Worm (Caenorhabditis elegans) whole organism, young adult: Measurements from ENCODE around the gene Y42H9AR.4.

Experiments
- F23B12.7 ChIP-seq: sonication (generic microtip); optimal IDR thresholded peaks from 2 replicates; lab custom pipeline; 2017; ENCODE audit warnings: missing genetic modification characterization, mild to moderate bottlenecking, missing compliant biosample characterization, antibody characterized with exemption, moderate library complexity; ENCODE audit not compliant: insufficient read depth
- F33H1.4 ChIP-seq: fragments of 200-800 bp; sonication (Bioruptor generic); IDR thresholded peaks from 2 replicates; pipeline ENCODE4 v1.3.6; 2022; ENCODE audit warnings: missing genetic modification reagents, missing genetic modification characterization, missing compliant biosample characterization
- F49E8.2 ChIP-seq: sonication (generic microtip); optimal IDR thresholded peaks from 3 replicates; lab custom pipeline; 2017; ENCODE audit warnings: missing genetic modification characterization, mild to moderate bottlenecking, missing compliant biosample characterization, antibody characterized with exemption, moderate library complexity; ENCODE audit not compliant: insufficient read depth
- aptf-2 ChIP-seq: fragments of 200-800 bp; sonication (Bioruptor generic); conservative IDR thresholded peaks from 2 replicates; pipeline ENCODE4 v1.3.6; 2022; ENCODE audit warnings: missing genetic modification reagents, missing genetic modification characterization, missing compliant biosample characterization
- dpl-1 ChIP-seq: fragments of 150-350 bp; optimal IDR thresholded peaks from 2 replicates; lab custom pipeline; 2014; ENCODE audit warnings: missing biosample characterization, missing genetic modification reagents, missing genetic modification characterization
- gei-17 ChIP-seq: fragments of 200-800 bp; sonication (Bioruptor generic); optimal IDR thresholded peaks from 2 replicates; lab custom pipeline; 2018; ENCODE audit warnings: mild to moderate bottlenecking, missing genetic modification characterization, missing compliant biosample characterization
- lin-35 ChIP-seq, 3 experiments: fragments of 150-350 bp in 2 of 3; sonication (generic microtip) in 1 of 3; optimal IDR thresholded peaks; 2 replicates each; lab custom pipeline; 2014 to 2018; ENCODE audit warnings: missing biosample characterization in 3 of 3, missing genetic modification characterization in 3 of 3, missing genetic modification reagents in 3 of 3
- madf-3 ChIP-seq: fragments of 200-800 bp; sonication (Bioruptor generic); IDR thresholded peaks from 2 replicates; pipeline ENCODE4 v1.3.6; 2022; ENCODE audit warnings: missing genetic modification reagents, missing genetic modification characterization, missing compliant biosample characterization
- nhr-90 ChIP-seq: sonication (generic microtip); optimal IDR thresholded peaks from 2 replicates; lab custom pipeline; 2016; ENCODE audit warnings: missing genotype, mild to moderate bottlenecking, missing genetic modification characterization, missing compliant biosample characterization
- snpc-4 ChIP-seq, 5 experiments: fragments of 150-350 bp in 1 of 5; sonication (generic microtip) in 4 of 5; optimal IDR thresholded peaks; 2 replicates each; lab custom pipeline; 2014 to 2018; ENCODE audit warnings: missing genetic modification characterization in 5 of 5, missing biosample characterization in 3 of 5, antibody characterized with exemption in 2 of 5, mild to moderate bottlenecking in 2 of 5, missing compliant biosample characterization in 2 of 5, missing genotype in 2 of 5, moderate library complexity in 2 of 5, missing genetic modification reagents in 1 of 5
- sptf-2 ChIP-seq: fragments of 200-800 bp; sonication (Bioruptor generic); optimal IDR thresholded peaks from 2 replicates; lab custom pipeline; 2018; ENCODE audit warnings: mild to moderate bottlenecking, missing genetic modification characterization, missing compliant biosample characterization
- unc-130 ChIP-seq: sonication (generic microtip); optimal IDR thresholded peaks from 2 replicates; lab custom pipeline; 2016; ENCODE audit warnings: missing genetic modification reagents, missing genetic modification characterization, missing compliant biosample characterization
- unc-62 ChIP-seq: fragments of 150-350 bp; optimal IDR thresholded peaks from 2 replicates; lab custom pipeline; 2014; ENCODE audit warnings: missing biosample characterization, missing genetic modification reagents, missing genetic modification characterization

DNA sequence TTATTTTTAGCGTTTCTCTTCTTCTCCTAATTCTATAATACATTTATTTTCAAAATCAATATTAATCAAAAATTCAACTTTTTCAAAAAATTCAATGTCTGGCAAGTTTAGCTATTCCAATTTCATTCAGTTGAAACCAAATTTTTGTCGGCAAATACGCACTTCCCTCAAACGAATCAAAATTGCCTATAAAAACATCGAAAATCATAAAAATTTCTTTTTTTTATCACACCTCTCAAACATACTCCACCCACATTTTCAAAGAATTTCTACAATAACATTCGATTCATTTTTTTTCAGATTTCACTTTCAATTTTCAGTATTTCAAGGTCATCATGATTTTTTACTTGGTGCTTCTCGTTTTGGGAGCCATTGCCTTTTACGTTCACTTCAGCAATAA is 47.1 kb upstream of the Y42H9AR.4 start, which contains the start of gene faah-1:
- no peak for TF ChIP-seq unc-62 (GFP tag; lab: Kevin White, UChicago)
- no peak for TF ChIP-seq snpc-4 (GFP tag; optimal IDR thresholded peaks at IDR 0.05; lab: Kevin White, UChicago)
- no peak for TF ChIP-seq snpc-4 (tag; optimal IDR thresholded peaks at IDR 0.05; lab: Kevin White, UChicago)
- TF ChIP-seq F49E8.2 (tag; lab: Kevin White, UChicago), result no peak
- no peak for TF ChIP-seq unc-130 (GFP tag; lab: Kevin White, UChicago)
- no peak for TF ChIP-seq gei-17 (GFP tag; lab: Kevin White, UChicago)
- no peak for TF ChIP-seq F33H1.4 (GFP tag; lab: Robert Waterston, UW)
- no peak for TF ChIP-seq dpl-1 (GFP tag; lab: Kevin White, UChicago)
- no peak for TF ChIP-seq nhr-90 (tag; lab: Kevin White, UChicago)
- TF ChIP-seq lin-35 (GFP tag; optimal IDR thresholded peaks at IDR 0.05; lab: Kevin White, UChicago), result no peak
- TF ChIP-seq F23B12.7 (tag; lab: Kevin White, UChicago), result no peak
- TF ChIP-seq aptf-2, result no peak
- TF ChIP-seq madf-3 (GFP tag; lab: Robert Waterston, UW), result no peak
- TF ChIP-seq sptf-2 (GFP tag; lab: Kevin White, UChicago), result no peak
